Fruit fly (Drosophila melanogaster) whole organism, embryonic: ENCODE results near the gene SecS.

ENCODE experiments used
- BEAF-32 ChIP-seq: fragments of 200-800 bp; sonication (Bioruptor generic); optimal IDR thresholded peaks from 3 replicates; lab custom pipeline; 2017; ENCODE audit warnings: missing biosample characterization, missing genetic modification characterization, mild to moderate bottlenecking, moderate library complexity, missing genetic modification reagents
- CG1024 ChIP-seq: fragments of 200-800 bp; sonication (Bioruptor generic); IDR thresholded peaks from 2 replicates; pipeline ENCODE4 v1.3.6; 2022; ENCODE audit warnings: missing biosample characterization, missing genetic modification characterization
- CG10654 ChIP-seq: fragments of 200-800 bp; sonication (Bioruptor generic); optimal IDR thresholded peaks from 2 replicates; lab custom pipeline; 2016; ENCODE audit warnings: missing biosample characterization, missing genetic modification characterization
- CG14860 ChIP-seq: fragments of 200-800 bp; sonication (Bioruptor generic); IDR thresholded peaks from 3 replicates; pipeline ENCODE4 v1.3.6; 2022; ENCODE audit warnings: missing biosample characterization, missing genetic modification characterization; ENCODE audit not compliant: partially characterized antibody
- CG15696 ChIP-seq: fragments of 200-800 bp; sonication (Bioruptor generic); optimal IDR thresholded peaks from 2 replicates; lab custom pipeline; 2019; ENCODE audit warnings: missing biosample characterization, mild to moderate bottlenecking, missing genetic modification characterization, moderate library complexity
- CG17359 ChIP-seq: fragments of 200-800 bp; sonication (Bioruptor generic); optimal IDR thresholded peaks from 3 replicates; lab custom pipeline; 2018; ENCODE audit warnings: missing biosample characterization, mild to moderate bottlenecking, missing genetic modification characterization, moderate library complexity
- CG2678 ChIP-seq: fragments of 200-800 bp; sonication (Bioruptor generic); optimal IDR thresholded peaks from 3 replicates; lab custom pipeline; 2019; ENCODE audit warnings: missing biosample characterization, mild to moderate bottlenecking, missing genetic modification characterization, moderate library complexity
- CG2712 ChIP-seq: fragments of 200-800 bp; optimal IDR thresholded peaks from 3 replicates; lab custom pipeline; 2019; ENCODE audit warnings: missing biosample characterization, mild to moderate bottlenecking, missing genetic modification characterization, moderate library complexity
- CG30431 ChIP-seq: fragments of 200-800 bp; sonication (Bioruptor generic); optimal IDR thresholded peaks from 2 replicates; lab custom pipeline; 2017; ENCODE audit warnings: missing biosample characterization, missing genetic modification characterization
- CG31365 ChIP-seq: fragments of 200-800 bp; sonication (Bioruptor generic); optimal IDR thresholded peaks from 2 replicates; lab custom pipeline; 2018; ENCODE audit warnings: missing biosample characterization, mild to moderate bottlenecking, missing genetic modification characterization
- CG3163 ChIP-seq: fragments of 200-800 bp; sonication (Bioruptor generic); optimal IDR thresholded peaks from 3 replicates; lab custom pipeline; 2016; ENCODE audit warnings: missing biosample characterization, missing genetic modification characterization
- CG4360 ChIP-seq: fragments of 200-800 bp; sonication (Bioruptor generic); IDR thresholded peaks from 2 replicates; pipeline ENCODE4 v1.3.6; 2022; ENCODE audit warnings: missing biosample characterization, missing genetic modification characterization
- CG4617 ChIP-seq: fragments of 200-800 bp; sonication (Bioruptor generic); optimal IDR thresholded peaks from 3 replicates; lab custom pipeline; 2016; ENCODE audit warnings: missing biosample characterization, missing genetic modification characterization, borderline replicate concordance
- CG4820 ChIP-seq: fragments of 200-800 bp; sonication (Bioruptor generic); optimal IDR thresholded peaks from 3 replicates; lab custom pipeline; 2016; ENCODE audit warnings: missing biosample characterization, missing genetic modification characterization
- CG6175 ChIP-seq: fragments of 200-800 bp; sonication (Bioruptor generic); IDR thresholded peaks from 3 replicates; pipeline ENCODE4 v1.3.6; 2022; ENCODE audit warnings: missing biosample characterization, missing genetic modification characterization
- CG6654 ChIP-seq: fragments of 200-800 bp; sonication (Bioruptor generic); optimal IDR thresholded peaks from 2 replicates; lab custom pipeline; 2017; ENCODE audit warnings: missing biosample characterization, mild to moderate bottlenecking, missing genetic modification characterization
- CkIIα-i1 ChIP-seq: fragments of 200-800 bp; sonication (Bioruptor generic); IDR thresholded peaks from 2 replicates; pipeline ENCODE4 v1.3.6; 2022; ENCODE audit warnings: missing biosample characterization, missing genetic modification characterization
- D ChIP-seq, 2 experiments: fragments of 200-800 bp in 1 of 2; fragments of >200 bp in 1 of 2; sonication (Bioruptor generic) in 1 of 2; optimal IDR thresholded peaks; 2 replicates in 1 of 2; 3 replicates in 1 of 2; lab custom pipeline; 2017; ENCODE audit warnings: mild to moderate bottlenecking in 1 of 2, missing biosample characterization in 1 of 2, missing genetic modification characterization in 1 of 2, missing genetic modification reagents in 1 of 2
- Dll ChIP-seq: fragments of 200-800 bp; sonication (Bioruptor generic); IDR thresholded peaks from 4 replicates; pipeline ENCODE4 v1.3.6; 2022; ENCODE audit warnings: missing biosample characterization, missing genetic modification characterization; ENCODE audit not compliant: partially characterized antibody
- Eip74EF ChIP-seq, 2 experiments: fragments of 200-800 bp in 1 of 2; fragments of >200 bp in 1 of 2; sonication (Bioruptor generic) in 1 of 2; optimal IDR thresholded peaks; 2 replicates each; lab custom pipeline; 2017 to 2019; ENCODE audit warnings: missing biosample characterization in 2 of 2, missing genetic modification characterization in 2 of 2, mild to moderate bottlenecking in 1 of 2, moderate library complexity in 1 of 2
- Hand ChIP-seq: fragments of 200-800 bp; sonication (Bioruptor generic); optimal IDR thresholded peaks from 2 replicates; lab custom pipeline; 2017; ENCODE audit warnings: mild to moderate bottlenecking, missing biosample characterization, missing genetic modification reagents, missing genetic modification characterization
- MBD-R2 ChIP-seq: fragments of 200-800 bp; sonication (Bioruptor generic); IDR thresholded peaks from 2 replicates; pipeline ENCODE4 v1.3.6; 2022; ENCODE audit warnings: missing biosample characterization, missing genetic modification characterization
- Max ChIP-seq: fragments of 200-800 bp; sonication (Bioruptor generic); optimal IDR thresholded peaks from 2 replicates; lab custom pipeline; 2016; ENCODE audit warnings: missing biosample characterization, mild to moderate bottlenecking, missing genetic modification characterization
- Meics ChIP-seq: fragments of 200-800 bp; sonication (Bioruptor generic); optimal IDR thresholded peaks from 2 replicates; lab custom pipeline; 2017; ENCODE audit warnings: missing biosample characterization, mild to moderate bottlenecking, missing genetic modification characterization
- Oli ChIP-seq: fragments of 200-800 bp; sonication (Bioruptor generic); optimal IDR thresholded peaks from 2 replicates; lab custom pipeline; 2018; ENCODE audit warnings: missing biosample characterization, mild to moderate bottlenecking, missing genetic modification characterization, moderate library complexity
- Pdp1 ChIP-seq, 2 experiments: fragments of 200-800 bp; sonication (Bioruptor generic); optimal IDR thresholded peaks; 3 replicates each; lab custom pipeline; 2016; ENCODE audit warnings: missing biosample characterization in 2 of 2, missing genetic modification characterization in 2 of 2, mild to moderate bottlenecking in 1 of 2, moderate library complexity in 1 of 2
- Rfx ChIP-seq: fragments of 200-800 bp; sonication (Bioruptor generic); IDR thresholded peaks from 2 replicates; pipeline ENCODE4 v1.3.6; 2022; ENCODE audit warnings: missing biosample characterization, missing genetic modification characterization
- Sin3A ChIP-seq: fragments of >200 bp; optimal IDR thresholded peaks from 2 replicates; lab custom pipeline; 2018
- Sox100B ChIP-seq: fragments of 200-800 bp; sonication (Bioruptor generic); optimal IDR thresholded peaks from 3 replicates; lab custom pipeline; 2018; ENCODE audit warnings: missing biosample characterization, mild to moderate bottlenecking, missing genetic modification characterization
- Tbp ChIP-seq: fragments of >200 bp; optimal IDR thresholded peaks from 2 replicates; lab custom pipeline; 2018; ENCODE audit warnings: missing biosample characterization, missing genetic modification characterization
- cg ChIP-seq: fragments of 200-800 bp; sonication (Bioruptor generic); optimal IDR thresholded peaks from 3 replicates; lab custom pipeline; 2019; ENCODE audit warnings: missing biosample characterization, mild to moderate bottlenecking, missing genetic modification characterization, moderate library complexity
- chm ChIP-seq: fragments of 200-800 bp; sonication (Bioruptor generic); IDR thresholded peaks from 2 replicates; pipeline ENCODE4 v1.3.6; 2022; ENCODE audit warnings: missing biosample characterization, missing genetic modification characterization
- da ChIP-seq: fragments of 200-800 bp; sonication (Bioruptor generic); optimal IDR thresholded peaks from 2 replicates; lab custom pipeline; 2016; ENCODE audit warnings: missing biosample characterization, missing genetic modification characterization
- dm ChIP-seq: fragments of 200-800 bp; sonication (Bioruptor generic); optimal IDR thresholded peaks from 3 replicates; lab custom pipeline; 2016; ENCODE audit warnings: missing biosample characterization, missing genetic modification characterization
- dmrt99B ChIP-seq: fragments of 200-800 bp; sonication (Bioruptor generic); optimal IDR thresholded peaks from 2 replicates; lab custom pipeline; 2018; ENCODE audit warnings: missing biosample characterization, mild to moderate bottlenecking, missing genetic modification characterization, moderate library complexity
- klu ChIP-seq: fragments of 200-800 bp; sonication (Bioruptor generic); IDR thresholded peaks from 2 replicates; pipeline ENCODE4 v1.3.6; 2022; ENCODE audit warnings: missing biosample characterization, missing genetic modification characterization
- knrl ChIP-seq: fragments of 200-800 bp; sonication (Bioruptor generic); IDR thresholded peaks from 3 replicates; pipeline ENCODE4 v1.3.6; 2022; ENCODE audit warnings: missing biosample characterization, missing genetic modification characterization; ENCODE audit not compliant: partially characterized antibody
- lilli ChIP-seq: fragments of 200-800 bp; sonication (Bioruptor generic); optimal IDR thresholded peaks from 3 replicates; lab custom pipeline; 2016; ENCODE audit warnings: missing biosample characterization, missing genetic modification characterization
- onecut ChIP-seq: fragments of 200-800 bp; sonication (Bioruptor generic); IDR thresholded peaks from 2 replicates; pipeline ENCODE4 v1.3.6; 2022; ENCODE audit warnings: missing biosample characterization, missing genetic modification characterization
- repo ChIP-seq: fragments of 200-800 bp; sonication (Bioruptor generic); optimal IDR thresholded peaks from 2 replicates; lab custom pipeline; 2016; ENCODE audit warnings: missing biosample characterization, missing genetic modification characterization
- ro ChIP-seq: fragments of 200-800 bp; sonication (Bioruptor generic); IDR thresholded peaks from 2 replicates; pipeline ENCODE4 v1.3.6; 2022; ENCODE audit warnings: missing biosample characterization, missing genetic modification characterization
- seq ChIP-seq: fragments of 200-800 bp; sonication (Bioruptor generic); IDR thresholded peaks from 2 replicates; pipeline ENCODE4 v1.3.6; 2022; ENCODE audit warnings: missing biosample characterization, missing genetic modification characterization
- so ChIP-seq: fragments of 200-800 bp; sonication (Bioruptor generic); IDR thresholded peaks from 3 replicates; pipeline ENCODE4 v1.3.6; 2022; ENCODE audit warnings: missing biosample characterization, missing genetic modification characterization
- stwl ChIP-seq: fragments of 200-800 bp; sonication (Bioruptor generic); optimal IDR thresholded peaks from 3 replicates; lab custom pipeline; 2018; ENCODE audit warnings: missing biosample characterization, mild to moderate bottlenecking, missing genetic modification characterization, moderate library complexity
- trem ChIP-seq: fragments of 200-800 bp; optimal IDR thresholded peaks from 3 replicates; lab custom pipeline; 2019; ENCODE audit warnings: missing biosample characterization, mild to moderate bottlenecking, missing genetic modification characterization, moderate library complexity
- unpg ChIP-seq: fragments of 200-800 bp; sonication (Bioruptor generic); optimal IDR thresholded peaks from 3 replicates; lab custom pipeline; 2018; ENCODE audit warnings: missing biosample characterization, mild to moderate bottlenecking, missing genetic modification characterization, moderate library complexity
- yki ChIP-seq: fragments of >200 bp; optimal IDR thresholded peaks from 3 replicates; lab custom pipeline; 2018
- zfh2 ChIP-seq: fragments of 200-800 bp; sonication (Bioruptor generic); optimal IDR thresholded peaks from 2 replicates; lab custom pipeline; 2016; ENCODE audit warnings: missing biosample characterization, missing genetic modification characterization

Gene SecS

dm6 chr3R:5599521-5600360 is 1.5 kb upstream of the SecS start (continued):
- TF ChIP-seq trem (tag; lab: Kevin White, UChicago): no peak
- TF ChIP-seq da (GFP tag; lab: Kevin White, UChicago): no peak
- peak; percentile 27 for TF ChIP-seq CG2712
- no peak for TF ChIP-seq CkIIα-i1 (GFP tag; lab: Robert Waterston, UW)
- TF ChIP-seq klu (GFP tag; lab: Robert Waterston, UW): no peak
- TF ChIP-seq onecut: no peak
- TF ChIP-seq CG15696: no peak
- TF ChIP-seq MBD-R2 (GFP tag; lab: Robert Waterston, UW): no peak
- TF ChIP-seq Max: peak; percentile 61
- peak; percentile 53 for TF ChIP-seq CG6654
- no peak for TF ChIP-seq CG6175 (GFP tag; lab: Robert Waterston, UW)
- no peak for TF ChIP-seq Eip74EF (GFP tag; optimal IDR thresholded peaks at IDR 0.05; lab: Kevin White, UChicago)
- no peak for TF ChIP-seq Tbp (GFP tag; lab: Kevin White, UChicago)
- peak; percentile 13 for TF ChIP-seq CG3163 (GFP tag; lab: Kevin White, UChicago)
- peak; percentile 9 for TF ChIP-seq zfh2 (GFP tag; lab: Kevin White, UChicago)
- TF ChIP-seq CG30431 (GFP tag; lab: Kevin White, UChicago): no peak
- peak; percentile 9 for TF ChIP-seq CG17359 (tag; lab: Kevin White, UChicago)
- TF ChIP-seq lilli: peak; percentile 10
- no peak for TF ChIP-seq CG31365 (tag; lab: Kevin White, UChicago)
- TF ChIP-seq stwl: peak; percentile 21
- peak; percentile 98 for TF ChIP-seq dm (GFP tag; lab: Kevin White, UChicago)
- TF ChIP-seq CG4617 (GFP tag; lab: Kevin White, UChicago): no peak
- peak; percentile 78 for TF ChIP-seq D (optimal IDR thresholded peaks at IDR 0.05; lab: Kevin White, UChicago)
- TF ChIP-seq D (GFP tag; optimal IDR thresholded peaks at IDR 0.05; lab: Kevin White, UChicago): no peak
- TF ChIP-seq Oli (tag; lab: Kevin White, UChicago): no peak

DNA sequence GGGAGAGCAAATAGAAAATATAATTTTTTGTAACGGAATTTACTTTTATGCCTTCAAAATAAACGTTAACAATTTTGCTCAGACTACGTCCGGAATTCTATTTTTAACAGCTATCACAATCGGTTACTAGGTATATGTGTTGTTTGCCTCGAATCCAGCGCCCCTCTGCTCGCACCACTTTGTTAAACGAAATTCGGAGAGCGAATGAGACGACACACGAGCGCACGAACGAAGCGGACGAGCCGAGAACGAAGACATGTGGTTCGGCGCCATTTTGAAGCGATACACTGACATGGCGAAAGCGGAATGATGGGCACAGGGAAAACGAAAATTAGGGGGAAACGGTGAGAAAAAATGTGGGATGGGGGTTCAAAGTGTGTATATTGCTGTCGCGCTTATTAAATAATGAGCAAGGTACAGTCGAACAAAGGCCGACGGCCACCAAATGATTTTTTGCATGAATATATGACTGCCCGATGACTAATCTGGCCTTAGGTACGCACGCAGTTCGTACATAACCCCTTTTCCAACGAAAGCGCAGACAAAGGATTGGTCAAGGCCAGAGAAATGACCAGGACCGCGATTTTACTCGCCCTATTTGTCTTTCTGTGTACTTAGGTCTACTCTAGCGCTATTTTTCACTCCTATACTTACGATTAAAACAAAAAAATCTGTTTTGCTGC is 731 bp upstream of the SecS start:
- no peak for TF ChIP-seq Oli (tag; lab: Kevin White, UChicago)
- TF ChIP-seq so (GFP tag; lab: Robert Waterston, UW): no peak
- no peak for TF ChIP-seq CG1024 (GFP tag; lab: Robert Waterston, UW)
- no peak for TF ChIP-seq CG10654 (GFP tag; lab: Kevin White, UChicago)
- TF ChIP-seq yki (lab: Kevin White, UChicago): no peak
- peak; percentile 57 for TF ChIP-seq Meics (GFP tag; lab: Kevin White, UChicago)
- no peak for TF ChIP-seq CG4820 (GFP tag; lab: Kevin White, UChicago)
- no peak for TF ChIP-seq unpg (GFP tag; lab: Kevin White, UChicago)
- no peak for TF ChIP-seq ro (GFP tag; lab: Robert Waterston, UW)
- no peak for TF ChIP-seq repo (GFP tag; lab: Kevin White, UChicago)
- TF ChIP-seq Dll (GFP tag; lab: Robert Waterston, UW): no peak
- no peak for TF ChIP-seq CG4360 (GFP tag; lab: Robert Waterston, UW)
- no peak for TF ChIP-seq chm (GFP tag; lab: Robert Waterston, UW)
- TF ChIP-seq knrl (GFP tag; lab: Robert Waterston, UW): no peak
- peak; percentile 30 for TF ChIP-seq CG2678
- no peak for TF ChIP-seq Sin3A (lab: Kevin White, UChicago)
- no peak for TF ChIP-seq CG14860 (GFP tag; lab: Robert Waterston, UW)
- TF ChIP-seq dmrt99B (tag; lab: Kevin White, UChicago): no peak
- TF ChIP-seq cg (GFP tag; lab: Kevin White, UChicago): peak; percentile 47
- TF ChIP-seq da (GFP tag; lab: Kevin White, UChicago): no peak
- TF ChIP-seq Pdp1 (GFP tag; optimal IDR thresholded peaks at IDR 0.05; lab: Kevin White, UChicago): peak in 1 of 2 experiments; percentile 82
- TF ChIP-seq Hand (GFP tag; lab: Kevin White, UChicago): no peak
- TF ChIP-seq BEAF-32 (GFP tag; lab: Kevin White, UChicago): no peak
- no peak for TF ChIP-seq Sox100B (GFP tag; lab: Kevin White, UChicago)
- TF ChIP-seq Rfx (GFP tag; lab: Robert Waterston, UW): no peak
- no peak for TF ChIP-seq seq (GFP tag; lab: Robert Waterston, UW)
